Worm (Caenorhabditis elegans): Measurements from ENCODE around the gene fbxb-10.
A peak's percentile ranks its signal among the peaks of the same experiment; 100 is the strongest.
"Not testable (repeated sequence)": the region's sequence is repeated elsewhere in the genome, so short reads cannot be mapped to it uniquely, and the experiment has no call there.

Gene fbxb-10

ce11 chrII:1818300-1818699, at the start of gene fbxb-10:
Gene fbxb-10, minus strand, starts transcription at chrII:1818400.
- 0 out of 2 replicates have a peak, but pooled peaks have one; percentile 9 for TF ChIP-seq arid-1 (GFP tag; conservative IDR thresholded peaks at IDR 0.05)
- TF ChIP-seq nhr-6 (tag; optimal IDR thresholded peaks at IDR 0.05): no peak
- no peak for TF ChIP-seq php-3 (GFP tag; IDR thresholded peaks at IDR 0.05)

ce11 chrII:1865683-1866431, 47.7 kb upstream of the fbxb-10 start, which contains the start of gene math-15:
Gene math-15, plus strand, starts transcription at chrII:1866381.
- TF ChIP-seq tra-1 (GFP tag; IDR thresholded peaks at IDR 0.05): no peak
- TF ChIP-seq pqm-1 (tag; optimal IDR thresholded peaks at IDR 0.05): peak; percentile 72
- TF ChIP-seq daf-12 (tag; optimal IDR thresholded peaks at IDR 0.05): no peak
- no peak for TF ChIP-seq nhr-41 (GFP tag; IDR thresholded peaks at IDR 0.05)
- TF ChIP-seq hmg-1.1 (GFP tag; IDR thresholded peaks at IDR 0.05): no peak
- peak; percentile 53 for TF ChIP-seq nhr-28 (tag; optimal IDR thresholded peaks at IDR 0.05)

DNA sequence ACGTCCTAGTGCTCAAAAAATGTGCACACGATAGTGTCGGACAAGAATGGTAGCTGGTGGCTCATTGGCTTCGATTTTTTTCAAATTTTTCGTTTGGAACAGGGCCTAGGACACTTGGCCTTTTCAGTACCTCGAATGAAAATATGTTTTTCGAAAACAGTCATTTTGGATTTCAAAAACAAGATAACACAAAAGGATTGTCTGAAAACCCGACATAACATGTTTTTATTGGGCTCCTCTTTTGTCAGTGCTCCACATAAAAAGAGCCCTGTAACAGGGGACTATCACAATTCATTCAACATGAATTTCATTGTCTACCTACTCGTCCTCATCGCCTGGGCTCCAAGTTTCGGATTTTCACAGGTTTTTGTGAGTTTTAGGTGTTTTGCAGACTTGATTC, 46.1 kb upstream of the fbxb-10 start, which contains the start of gene C16C4.17:
TSS of gene C16C4.17 (plus strand) at position 301 of the 400 bp plus-strand sequence.
- TF ChIP-seq dmd-6 (GFP tag; IDR thresholded peaks at IDR 0.05) (no peak), lin-15B (tag; optimal IDR thresholded peaks at IDR 0.05) (no peak), dmd-9 (GFP tag; IDR thresholded peaks at IDR 0.05) (no peak), D1046.2 (GFP tag; IDR thresholded peaks at IDR 0.05) (no peak), ztf-11 (tag; optimal IDR thresholded peaks at IDR 0.05) (no peak), saeg-2 (GFP tag; IDR thresholded peaks at IDR 0.05) (no peak), spr-3 (GFP tag; optimal IDR thresholded peaks at IDR 0.05) (no peak), skn-1 (tag; optimal IDR thresholded peaks at IDR 0.05) (no peak), ceh-62 (tag; optimal IDR thresholded peaks at IDR 0.05) (no peak), ceh-44 (GFP tag; IDR thresholded peaks at IDR 0.05) (no peak), dpl-1 (GFP tag; optimal IDR thresholded peaks at IDR 0.05) (no peak), mxl-2 (GFP tag; conservative IDR thresholded peaks at IDR 0.05) (no peak), nhr-11 (tag; optimal IDR thresholded peaks at IDR 0.05) (no peak), nhr-42 (GFP tag; IDR thresholded peaks at IDR 0.05) (no peak), snpc-4 (tag; optimal IDR thresholded peaks at IDR 0.05) (no peak), tag-97 (GFP tag; IDR thresholded peaks at IDR 0.05) (no peak), mdt-29 (GFP tag; IDR thresholded peaks at IDR 0.05) (no peak), nhr-76 (tag; optimal IDR thresholded peaks at IDR 0.05) (no peak)

- TF ChIP-seq lin-1, F44E2.7, egl-43 (GFP tag; IDR thresholded peaks at IDR 0.05): not testable (repeated sequence)
Observed at ce11 chrII:1862334-1862733, 44.1 kb upstream of the fbxb-10 start, which contains the start of gene fbxb-98. Gene fbxb-98, plus strand, starts transcription at chrII:1862634.

DNA sequence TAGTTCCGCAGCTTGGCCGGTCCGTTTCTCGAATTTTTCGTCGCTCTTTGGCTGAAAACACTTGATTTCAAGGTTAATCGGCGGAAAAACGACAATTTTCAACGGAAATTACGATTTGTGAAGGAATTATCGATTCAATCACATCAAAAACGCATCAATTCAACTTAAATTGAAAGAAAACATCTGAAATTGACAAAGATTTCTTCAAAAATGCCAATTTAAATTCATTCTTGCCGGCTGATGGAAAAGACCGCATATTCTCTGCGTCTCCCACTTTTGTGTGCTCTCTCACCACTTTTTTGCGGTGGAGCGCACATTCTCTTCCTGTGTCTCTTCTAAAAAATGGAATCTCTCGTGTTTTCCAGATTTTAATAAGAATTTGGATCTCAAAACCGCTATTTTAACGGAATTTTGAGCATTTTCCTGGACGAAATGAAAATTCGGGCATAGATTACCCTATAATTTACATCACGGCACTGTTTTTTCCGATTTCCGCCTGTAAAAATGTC, 43.1 kb upstream of the fbxb-10 start, which contains the start of gene C16C4.18:
TSS of gene C16C4.18 (minus strand) at position 51 of the 509 bp plus-strand sequence.
- TF ChIP-seq skn-1 (tag; optimal IDR thresholded peaks at IDR 0.05); ceh-44 (GFP tag; IDR thresholded peaks at IDR 0.05); aha-1 (tag): not testable (repeated sequence)

DNA sequence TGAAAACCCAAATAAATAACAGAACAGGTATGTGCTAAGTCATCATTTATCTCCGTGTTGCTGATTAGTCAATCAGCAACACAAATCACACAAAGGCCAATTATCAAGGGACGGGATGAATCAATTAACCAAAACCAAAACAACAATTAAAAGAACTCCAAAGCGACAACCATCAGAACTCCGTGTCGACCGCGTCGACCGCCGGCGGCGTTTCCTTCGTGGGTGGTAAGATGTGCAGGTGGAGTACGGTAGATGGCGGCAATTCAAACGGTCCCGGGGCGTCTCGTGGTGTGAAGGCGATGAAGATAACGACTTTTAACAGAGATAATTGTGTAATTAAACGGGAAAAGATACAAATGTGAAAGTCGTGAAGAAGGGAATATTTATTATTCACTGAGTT, 37.2 kb upstream of the fbxb-10 start:
- TF ChIP-seq tra-1 (GFP tag; IDR thresholded peaks at IDR 0.05) (peak; percentile 99), set-16 (GFP tag; IDR thresholded peaks at IDR 0.05) (0 out of 2 replicates have a peak, but pooled peaks have one; percentile 12)
